Fruit fly (Drosophila melanogaster) whole organism, prepupa: ENCODE measurements around the gene B52.

ENCODE experiments used
- Blimp-1 ChIP-seq: fragments of 200-800 bp; sonication (Bioruptor generic); optimal IDR thresholded peaks from 3 replicates; lab custom pipeline; 2017; ENCODE audit warnings: missing biosample characterization, missing genetic modification characterization, mild to moderate bottlenecking, moderate library complexity, missing genetic modification reagents
- CG11294 ChIP-seq: fragments of 200-800 bp; sonication (Bioruptor generic); IDR thresholded peaks from 2 replicates; pipeline ENCODE4 v1.3.6; 2022; ENCODE audit warnings: missing biosample characterization, missing genetic modification characterization
- CG1621 ChIP-seq: fragments of 200-800 bp; sonication (Bioruptor generic); optimal IDR thresholded peaks from 3 replicates; lab custom pipeline; 2018; ENCODE audit warnings: missing biosample characterization, mild to moderate bottlenecking, missing genetic modification characterization
- CG3032 ChIP-seq: fragments of 200-800 bp; optimal IDR thresholded peaks from 2 replicates; lab custom pipeline; 2019; ENCODE audit warnings: missing biosample characterization, mild to moderate bottlenecking, missing genetic modification characterization, moderate library complexity
- CG32006 ChIP-seq: fragments of 200-800 bp; sonication (Bioruptor generic); optimal IDR thresholded peaks from 3 replicates; lab custom pipeline; 2017; ENCODE audit warnings: missing biosample characterization, mild to moderate bottlenecking, missing genetic modification characterization
- CG34406 ChIP-seq: fragments of 200-800 bp; sonication (Bioruptor generic); optimal IDR thresholded peaks from 3 replicates; lab custom pipeline; 2016; ENCODE audit warnings: missing biosample characterization, missing genetic modification characterization
- CG3919 ChIP-seq: fragments of 200-800 bp; sonication (Bioruptor generic); optimal IDR thresholded peaks from 3 replicates; lab custom pipeline; 2016; ENCODE audit warnings: missing biosample characterization, missing genetic modification characterization
- CG4318 ChIP-seq: fragments of 200-800 bp; sonication (Bioruptor generic); optimal IDR thresholded peaks from 3 replicates; lab custom pipeline; 2017; ENCODE audit warnings: missing biosample characterization, mild to moderate bottlenecking, missing genetic modification characterization
- CG6163 ChIP-seq: fragments of 200-800 bp; sonication (Bioruptor generic); IDR thresholded peaks from 3 replicates; pipeline ENCODE4 v1.3.6; 2022; ENCODE audit warnings: missing biosample characterization, missing genetic modification characterization
- CG6276 ChIP-seq: fragments of 200-800 bp; sonication (Bioruptor generic); optimal IDR thresholded peaks from 2 replicates; lab custom pipeline; 2017; ENCODE audit warnings: missing biosample characterization, mild to moderate bottlenecking, missing genetic modification characterization
- CG6854 ChIP-seq: fragments of 200-800 bp; sonication (Bioruptor generic); optimal IDR thresholded peaks from 2 replicates; lab custom pipeline; 2017; ENCODE audit warnings: missing biosample characterization, mild to moderate bottlenecking, missing genetic modification characterization
- CG8632 ChIP-seq: fragments of 200-800 bp; sonication (Bioruptor generic); optimal IDR thresholded peaks from 3 replicates; lab custom pipeline; 2016; ENCODE audit warnings: missing biosample characterization, missing genetic modification characterization
- CG9139 ChIP-seq: fragments of 200-800 bp; sonication (Bioruptor generic); optimal IDR thresholded peaks from 3 replicates; lab custom pipeline; 2017; ENCODE audit warnings: missing biosample characterization, mild to moderate bottlenecking, missing genetic modification characterization
- Eip75B ChIP-seq: fragments of 200-800 bp; sonication (Bioruptor generic); optimal IDR thresholded peaks from 3 replicates; lab custom pipeline; 2016; ENCODE audit warnings: missing biosample characterization, missing genetic modification characterization
- Eip93F ChIP-seq: fragments of 200-800 bp; sonication (Bioruptor generic); optimal IDR thresholded peaks from 2 replicates; lab custom pipeline; 2016; ENCODE audit warnings: missing biosample characterization, mild to moderate bottlenecking, missing genetic modification characterization
- Ets96B ChIP-seq: fragments of 200-800 bp; optimal IDR thresholded peaks from 2 replicates; lab custom pipeline; 2019; ENCODE audit warnings: missing biosample characterization, mild to moderate bottlenecking, missing genetic modification characterization, moderate library complexity
- Hr4 ChIP-seq: fragments of 200-800 bp; sonication (Bioruptor generic); optimal IDR thresholded peaks from 3 replicates; lab custom pipeline; 2016; ENCODE audit warnings: missing biosample characterization, missing genetic modification characterization
- Lpt ChIP-seq: fragments of 200-800 bp; sonication (Bioruptor generic); optimal IDR thresholded peaks from 3 replicates; lab custom pipeline; 2016; ENCODE audit warnings: missing biosample characterization, missing genetic modification characterization
- OdsH ChIP-seq: fragments of 200-800 bp; sonication (Bioruptor generic); optimal IDR thresholded peaks from 3 replicates; lab custom pipeline; 2016; ENCODE audit warnings: missing biosample characterization, missing genetic modification characterization
- Smox ChIP-seq: fragments of 200-800 bp; sonication (Bioruptor generic); optimal IDR thresholded peaks from 3 replicates; lab custom pipeline; 2016; ENCODE audit warnings: missing biosample characterization, missing genetic modification characterization
- Sox14 ChIP-seq: fragments of 200-800 bp; sonication (Bioruptor generic); optimal IDR thresholded peaks from 3 replicates; lab custom pipeline; 2016; ENCODE audit warnings: missing biosample characterization, missing genetic modification characterization
- Sox15 ChIP-seq: fragments of 200-800 bp; sonication (Bioruptor generic); optimal IDR thresholded peaks from 3 replicates; lab custom pipeline; 2016; ENCODE audit warnings: missing biosample characterization, missing genetic modification characterization
- achi ChIP-seq: fragments of 200-800 bp; sonication (Bioruptor generic); optimal IDR thresholded peaks from 3 replicates; lab custom pipeline; 2016; ENCODE audit warnings: missing biosample characterization, missing genetic modification characterization
- cyc ChIP-seq: fragments of 200-800 bp; sonication (Bioruptor generic); optimal IDR thresholded peaks from 3 replicates; lab custom pipeline; 2016; ENCODE audit warnings: missing biosample characterization, missing genetic modification characterization
- dac ChIP-seq: fragments of 200-800 bp; sonication (Bioruptor generic); optimal IDR thresholded peaks from 2 replicates; lab custom pipeline; 2017; ENCODE audit warnings: missing biosample characterization, mild to moderate bottlenecking, missing genetic modification characterization
- fd59A ChIP-seq: fragments of 200-800 bp; sonication (Bioruptor generic); optimal IDR thresholded peaks from 2 replicates; lab custom pipeline; 2017; ENCODE audit warnings: missing biosample characterization, mild to moderate bottlenecking, missing genetic modification characterization, missing genetic modification reagents
- fd85E ChIP-seq: fragments of 200-800 bp; sonication (Bioruptor generic); optimal IDR thresholded peaks from 3 replicates; lab custom pipeline; 2016; ENCODE audit warnings: missing biosample characterization, missing genetic modification characterization
- fkh ChIP-seq: fragments of 200-800 bp; sonication (Bioruptor generic); optimal IDR thresholded peaks from 3 replicates; lab custom pipeline; 2017; ENCODE audit warnings: missing biosample characterization, mild to moderate bottlenecking, missing genetic modification characterization, moderate library complexity
- lz ChIP-seq: fragments of 200-800 bp; sonication (Bioruptor generic); optimal IDR thresholded peaks from 3 replicates; lab custom pipeline; 2016; ENCODE audit warnings: missing biosample characterization, missing genetic modification characterization
- net ChIP-seq: fragments of 200-800 bp; sonication (Bioruptor generic); optimal IDR thresholded peaks from 3 replicates; lab custom pipeline; 2016; ENCODE audit warnings: missing biosample characterization, missing genetic modification characterization
- salr ChIP-seq, 2 experiments: fragments of 200-800 bp; sonication (Bioruptor generic); optimal IDR thresholded peaks; 3 replicates each; lab custom pipeline; 2016 to 2018; ENCODE audit warnings: missing biosample characterization in 2 of 2, missing genetic modification characterization in 2 of 2, mild to moderate bottlenecking in 1 of 2
- spab ChIP-seq: fragments of 200-800 bp; sonication (Bioruptor generic); optimal IDR thresholded peaks from 2 replicates; lab custom pipeline; 2017; ENCODE audit warnings: missing biosample characterization, mild to moderate bottlenecking, missing genetic modification characterization, missing genetic modification reagents
- svp ChIP-seq: fragments of 200-800 bp; sonication (Bioruptor generic); peaks from one replicate; lab custom pipeline; 2016; ENCODE audit warnings: missing biosample characterization, missing genetic modification characterization
- topi ChIP-seq: fragments of 200-800 bp; sonication (Bioruptor generic); optimal IDR thresholded peaks from 3 replicates; lab custom pipeline; 2016; ENCODE audit warnings: missing biosample characterization, missing genetic modification characterization
- vri ChIP-seq: fragments of 200-800 bp; sonication (Bioruptor generic); optimal IDR thresholded peaks from 3 replicates; lab custom pipeline; 2016; ENCODE audit warnings: missing biosample characterization, mild to moderate bottlenecking, missing genetic modification characterization

Gene B52

dm6 chr3R:13700192-13700591 lies 39.1 kb downstream of the B52 start, which contains the start of gene ninaB:
ninaB (plus strand) TSS chr3R:13700565.
- TF ChIP-seq CG34406 (GFP tag; lab: Kevin White, UChicago) (no peak), CG4318 (no peak), Hr4 (GFP tag; lab: Kevin White, UChicago) (no peak), fd59A (GFP tag; lab: Kevin White, UChicago) (no peak), CG11294 (GFP tag; lab: Robert Waterston, UW) (no peak), dac (no peak), CG3919 (GFP tag; lab: Kevin White, UChicago) (no peak), Lpt (GFP tag; lab: Kevin White, UChicago) (no peak), Blimp-1 (no peak), Sox14 (GFP tag; lab: Kevin White, UChicago) (no peak), fd85E (GFP tag; lab: Kevin White, UChicago) (no peak), Sox15 (no peak)

dm6 chr3R:13700738-13701137 lies 39.6 kb downstream of the B52 start, which contains the start of gene f-cup:
f-cup (minus strand) TSS chr3R:13700838.
- TF ChIP-seq Hr4 (GFP tag; lab: Kevin White, UChicago) (no peak), OdsH (GFP tag; lab: Kevin White, UChicago) (no peak)
- TF ChIP-seq, all 60 proteins: peak for 0

- peak; percentile 91 for TF ChIP-seq svp (GFP tag; lab: Kevin White, UChicago)
- TF ChIP-seq CG6163 (GFP tag; lab: Robert Waterston, UW) = 0 out of 3 replicates have a peak, but pooled peaks have one; percentile 19
- no peak for TF ChIP-seq Ets96B (tag; lab: Kevin White, UChicago)
- TF ChIP-seq Smox (GFP tag; lab: Kevin White, UChicago) = no peak
Measured at dm6 chr3R:13705292-13705885, 44.3 kb downstream of the B52 start, which contains the start of gene Adgf-D. Adgf-D (minus strand) TSS chr3R:13705402.

- TF ChIP-seq lz (GFP tag; lab: Kevin White, UChicago) = no peak
- no peak for TF ChIP-seq topi (GFP tag; lab: Kevin White, UChicago)
- no peak for TF ChIP-seq CG9139 (GFP tag; lab: Kevin White, UChicago)
- TF ChIP-seq achi (GFP tag; lab: Kevin White, UChicago) = no peak
Measured at dm6 chr3R:13706457-13706856, 45.3 kb downstream of the B52 start, which contains the start of gene Adgf-C. Adgf-C (plus strand) TSS chr3R:13706757.

- no peak for TF ChIP-seq Eip93F (GFP tag; lab: Kevin White, UChicago)
- TF ChIP-seq svp (GFP tag; lab: Kevin White, UChicago) = no peak
- no peak for TF ChIP-seq cyc (GFP tag; lab: Kevin White, UChicago)
- TF ChIP-seq spab (GFP tag; lab: Kevin White, UChicago) = no peak
- TF ChIP-seq CG32006 (GFP tag; lab: Kevin White, UChicago) = no peak
- TF ChIP-seq CG1621 = no peak
- no peak for TF ChIP-seq CG6276
- no peak for TF ChIP-seq Blimp-1
- no peak for TF ChIP-seq CG8632 (GFP tag; lab: Kevin White, UChicago)
- TF ChIP-seq CG6854 (GFP tag; lab: Kevin White, UChicago) = no peak
- no peak for TF ChIP-seq fkh (GFP tag; lab: Kevin White, UChicago)
- TF ChIP-seq Ets96B (tag; lab: Kevin White, UChicago) = no peak
- TF ChIP-seq CG3919 (GFP tag; lab: Kevin White, UChicago) = no peak
- no peak for TF ChIP-seq Eip75B
- no peak for TF ChIP-seq vri (GFP tag; lab: Kevin White, UChicago)
- TF ChIP-seq OdsH (GFP tag; lab: Kevin White, UChicago) = no peak
- TF ChIP-seq net = no peak
- no peak for TF ChIP-seq salr (GFP tag; optimal IDR thresholded peaks at IDR 0.05; lab: Kevin White, UChicago)
- no peak for TF ChIP-seq achi (GFP tag; lab: Kevin White, UChicago)
- no peak for TF ChIP-seq CG3032
Measured at dm6 chr3R:13709839-13710238, 48.7 kb downstream of the B52 start, which contains the start of gene Argp. Argp (minus strand) TSS chr3R:13709939.
